Worm (Caenorhabditis elegans): Measurements from ENCODE around the gene T20B12.4.
A peak's percentile ranks its signal among the peaks of the same experiment; 100 is the strongest.

Gene T20B12.4

ce11 chrIII:7367012-7367760 lies at the start of gene T20B12.4, which contains the start of gene T20B12.5:
T20B12.4 (plus strand) TSS chrIII:7367710.
T20B12.5 (minus strand) TSS chrIII:7367112.
- no peak for TF ChIP-seq lag-1 (GFP tag; IDR thresholded peaks at IDR 0.05)
- TF ChIP-seq akir-1 (GFP tag; optimal IDR thresholded peaks at IDR 0.05) = no peak
- TF ChIP-seq pha-4 (tag; optimal IDR thresholded peaks at IDR 0.05) = no peak
- no peak for TF ChIP-seq ceh-79 (tag; optimal IDR thresholded peaks at IDR 0.05)
- TF ChIP-seq ceh-27 (GFP tag; optimal IDR thresholded peaks at IDR 0.05) = no peak
- TF ChIP-seq tbx-9 (tag; optimal IDR thresholded peaks at IDR 0.05; ENCODE audit: borderline replicate concordance) = no peak
- no peak for TF ChIP-seq ZK185.1 (tag; optimal IDR thresholded peaks at IDR 0.05; ENCODE audit: poor library complexity, severe bottlenecking)
- TF ChIP-seq ceh-40 (GFP tag; IDR thresholded peaks at IDR 0.05) = no peak
- TF ChIP-seq snpc-1.1 (tag; optimal IDR thresholded peaks at IDR 0.05; ENCODE audit: insufficient read depth) = no peak
- TF ChIP-seq ama-1 (optimal IDR thresholded peaks at IDR 0.05) = no peak
- TF ChIP-seq ama-1 (GFP tag; optimal IDR thresholded peaks at IDR 0.05) = no peak
- no peak for TF ChIP-seq nhr-27 (tag; optimal IDR thresholded peaks at IDR 0.05)
- no peak for TF ChIP-seq aptf-2 (GFP tag; conservative IDR thresholded peaks at IDR 0.05)
- no peak for TF ChIP-seq F49E8.2 (tag; optimal IDR thresholded peaks at IDR 0.05; ENCODE audit: insufficient read depth)
- no peak for TF ChIP-seq sptf-2 (GFP tag; optimal IDR thresholded peaks at IDR 0.05)

ce11 chrIII:7319390-7319789 lies 48.1 kb upstream of the T20B12.4 start, which contains the start of gene F56C9.8:
F56C9.8 (minus strand) TSS chrIII:7319509.
- TF ChIP-seq nhr-120 (GFP tag; IDR thresholded peaks at IDR 0.05) (no peak), nhr-80 (tag; optimal IDR thresholded peaks at IDR 0.05) (peak; percentile 30), ceh-58 (GFP tag; IDR thresholded peaks at IDR 0.05) (no peak), F23B12.7 (tag; optimal IDR thresholded peaks at IDR 0.05; ENCODE audit: insufficient read depth) (no peak)

ce11 chrIII:7322018-7322417 lies 45.5 kb upstream of the T20B12.4 start:
- TF ChIP-seq fkh-3 (tag; optimal IDR thresholded peaks at IDR 0.05) (no peak), pha-4 (tag; optimal IDR thresholded peaks at IDR 0.05) (peak; percentile 7)

ce11 chrIII:7323331-7323730 lies 44.2 kb upstream of the T20B12.4 start:
- TF ChIP-seq rec-8 (tag; optimal IDR thresholded peaks at IDR 0.05) (no peak), hmg-20 (GFP tag; IDR thresholded peaks at IDR 0.05) (no peak), rpc-1 (optimal IDR thresholded peaks at IDR 0.05) (no peak), rpc-1 (tag; optimal IDR thresholded peaks at IDR 0.05) (no peak), lir-1 (GFP tag; conservative IDR thresholded peaks at IDR 0.05) (no peak), nhr-80 (tag; optimal IDR thresholded peaks at IDR 0.05) (peak; percentile 24), snpc-4 (GFP tag; optimal IDR thresholded peaks at IDR 0.05) (no peak), snpc-4 (tag; optimal IDR thresholded peaks at IDR 0.05) (no peak)

- TF ChIP-seq unc-130 (GFP tag; optimal IDR thresholded peaks at IDR 0.05) (no peak), D2030.7 (GFP tag; IDR thresholded peaks at IDR 0.05) (no peak), hlh-12 (tag; optimal IDR thresholded peaks at IDR 0.05) (no peak), attf-3 (GFP tag; conservative IDR thresholded peaks at IDR 0.05) (no peak), ets-4 (GFP tag; optimal IDR thresholded peaks at IDR 0.05) (no peak), him-1 (tag; optimal IDR thresholded peaks at IDR 0.05) (no peak), ceh-58 (GFP tag; IDR thresholded peaks at IDR 0.05) (no peak), F33H1.4 (GFP tag; IDR thresholded peaks at IDR 0.05) (no peak), egrh-3 (GFP tag; IDR thresholded peaks at IDR 0.05) (no peak), chd-7 (tag; optimal IDR thresholded peaks at IDR 0.05) (peak; percentile 52), madf-3 (GFP tag; IDR thresholded peaks at IDR 0.05) (no peak), nfya-2 (GFP tag; IDR thresholded peaks at IDR 0.05) (no peak), aptf-3 (GFP tag; IDR thresholded peaks at IDR 0.05) (no peak), attf-6 (GFP tag; IDR thresholded peaks at IDR 0.05) (no peak), lin-26 (GFP tag; IDR thresholded peaks at IDR 0.05) (no peak), ztf-6 (GFP tag; IDR thresholded peaks at IDR 0.05) (no peak), aptf-2 (GFP tag; conservative IDR thresholded peaks at IDR 0.05) (no peak), hmg-20 (GFP tag; IDR thresholded peaks at IDR 0.05) (no peak)
These were observed 38.3 kb upstream of the T20B12.4 start, which contains the start of gene lab-2 for ce11 chrIII:7329155-7329732. lab-2 (minus strand) TSS chrIII:7329607.

Measured in whole organism, young adult.